Fruit fly (Drosophila melanogaster) whole organism, prepupa: ENCODE measurements around the gene Gyc89Db.
A peak's percentile ranks its signal among the peaks of the same experiment; 100 is the strongest.

Experiments
- Blimp-1 ChIP-seq: fragments of 200-800 bp; sonication (Bioruptor generic); optimal IDR thresholded peaks from 3 replicates; lab custom pipeline; 2017; ENCODE audit warnings: missing biosample characterization, missing genetic modification characterization, mild to moderate bottlenecking, moderate library complexity, missing genetic modification reagents
- CG10669 ChIP-seq: fragments of 200-800 bp; sonication (Bioruptor generic); optimal IDR thresholded peaks from 3 replicates; lab custom pipeline; 2018; ENCODE audit warnings: missing biosample characterization, mild to moderate bottlenecking, missing genetic modification characterization, moderate library complexity
- CG11294 ChIP-seq: fragments of 200-800 bp; sonication (Bioruptor generic); IDR thresholded peaks from 2 replicates; pipeline ENCODE4 v1.3.6; 2022; ENCODE audit warnings: missing biosample characterization, missing genetic modification characterization
- CG11902 ChIP-seq: fragments of 200-800 bp; sonication (Bioruptor generic); optimal IDR thresholded peaks from 3 replicates; lab custom pipeline; 2016; ENCODE audit warnings: missing biosample characterization, missing genetic modification characterization
- CG15336 ChIP-seq: fragments of 200-800 bp; sonication (Bioruptor generic); IDR thresholded peaks from 2 replicates; pipeline ENCODE4 v1.3.6; 2022; ENCODE audit warnings: missing biosample characterization, missing genetic modification characterization
- CG1621 ChIP-seq: fragments of 200-800 bp; sonication (Bioruptor generic); optimal IDR thresholded peaks from 3 replicates; lab custom pipeline; 2018; ENCODE audit warnings: missing biosample characterization, mild to moderate bottlenecking, missing genetic modification characterization
- CG3032 ChIP-seq: fragments of 200-800 bp; optimal IDR thresholded peaks from 2 replicates; lab custom pipeline; 2019; ENCODE audit warnings: missing biosample characterization, mild to moderate bottlenecking, missing genetic modification characterization, moderate library complexity
- CG31627 ChIP-seq: fragments of 200-800 bp; sonication (Bioruptor generic); optimal IDR thresholded peaks from 3 replicates; lab custom pipeline; 2016; ENCODE audit warnings: missing biosample characterization, missing genetic modification characterization
- CG34406 ChIP-seq: fragments of 200-800 bp; sonication (Bioruptor generic); optimal IDR thresholded peaks from 3 replicates; lab custom pipeline; 2016; ENCODE audit warnings: missing biosample characterization, missing genetic modification characterization
- CG3919 ChIP-seq: fragments of 200-800 bp; sonication (Bioruptor generic); optimal IDR thresholded peaks from 3 replicates; lab custom pipeline; 2016; ENCODE audit warnings: missing biosample characterization, missing genetic modification characterization
- CG4318 ChIP-seq: fragments of 200-800 bp; sonication (Bioruptor generic); optimal IDR thresholded peaks from 3 replicates; lab custom pipeline; 2017; ENCODE audit warnings: missing biosample characterization, mild to moderate bottlenecking, missing genetic modification characterization
- CG6163 ChIP-seq: fragments of 200-800 bp; sonication (Bioruptor generic); IDR thresholded peaks from 3 replicates; pipeline ENCODE4 v1.3.6; 2022; ENCODE audit warnings: missing biosample characterization, missing genetic modification characterization
- CG6276 ChIP-seq: fragments of 200-800 bp; sonication (Bioruptor generic); optimal IDR thresholded peaks from 2 replicates; lab custom pipeline; 2017; ENCODE audit warnings: missing biosample characterization, mild to moderate bottlenecking, missing genetic modification characterization
- CG6792 ChIP-seq: fragments of 200-800 bp; sonication (Bioruptor generic); optimal IDR thresholded peaks from 3 replicates; lab custom pipeline; 2016; ENCODE audit warnings: missing biosample characterization, missing genetic modification characterization
- CG6808 ChIP-seq: fragments of 200-800 bp; sonication (Bioruptor generic); optimal IDR thresholded peaks from 3 replicates; lab custom pipeline; 2017; ENCODE audit warnings: missing biosample characterization, missing genetic modification characterization, mild to moderate bottlenecking, moderate library complexity, missing genetic modification reagents
- CG6854 ChIP-seq: fragments of 200-800 bp; sonication (Bioruptor generic); optimal IDR thresholded peaks from 2 replicates; lab custom pipeline; 2017; ENCODE audit warnings: missing biosample characterization, mild to moderate bottlenecking, missing genetic modification characterization
- CG7368 ChIP-seq: fragments of 200-800 bp; sonication (Bioruptor generic); optimal IDR thresholded peaks from 3 replicates; lab custom pipeline; 2016; ENCODE audit warnings: missing biosample characterization, missing genetic modification characterization
- CG8119 ChIP-seq: fragments of 200-800 bp; sonication (Bioruptor generic); IDR thresholded peaks from 3 replicates; pipeline ENCODE4 v1.3.6; 2022; ENCODE audit warnings: missing biosample characterization, missing genetic modification characterization
- Eip75B ChIP-seq: fragments of 200-800 bp; sonication (Bioruptor generic); optimal IDR thresholded peaks from 3 replicates; lab custom pipeline; 2016; ENCODE audit warnings: missing biosample characterization, missing genetic modification characterization
- Ets21C ChIP-seq: fragments of 200-800 bp; sonication (Bioruptor generic); optimal IDR thresholded peaks from 3 replicates; lab custom pipeline; 2016; ENCODE audit warnings: missing biosample characterization, missing genetic modification characterization
- Ets96B ChIP-seq: fragments of 200-800 bp; optimal IDR thresholded peaks from 2 replicates; lab custom pipeline; 2019; ENCODE audit warnings: missing biosample characterization, mild to moderate bottlenecking, missing genetic modification characterization, moderate library complexity
- Gug ChIP-seq: fragments of 200-800 bp; sonication (Bioruptor generic); IDR thresholded peaks from 2 replicates; pipeline ENCODE4 v1.3.6; 2022; ENCODE audit warnings: missing biosample characterization, missing genetic modification characterization
- Hr38 ChIP-seq: sonication (Bioruptor generic); optimal IDR thresholded peaks from 2 replicates; lab custom pipeline; 2016; ENCODE audit warnings: missing biosample characterization, missing genetic modification characterization
- Hr39 ChIP-seq: fragments of 200-800 bp; sonication (Bioruptor generic); optimal IDR thresholded peaks from 2 replicates; lab custom pipeline; 2016; ENCODE audit warnings: missing biosample characterization, missing genetic modification characterization
- Hr4 ChIP-seq: fragments of 200-800 bp; sonication (Bioruptor generic); optimal IDR thresholded peaks from 3 replicates; lab custom pipeline; 2016; ENCODE audit warnings: missing biosample characterization, missing genetic modification characterization
- Met ChIP-seq: fragments of 200-800 bp; sonication (Bioruptor generic); optimal IDR thresholded peaks from 3 replicates; lab custom pipeline; 2016; ENCODE audit warnings: missing biosample characterization, missing genetic modification characterization
- Smox ChIP-seq: fragments of 200-800 bp; sonication (Bioruptor generic); optimal IDR thresholded peaks from 3 replicates; lab custom pipeline; 2016; ENCODE audit warnings: missing biosample characterization, missing genetic modification characterization
- Sox102F ChIP-seq: fragments of 200-800 bp; sonication (Bioruptor generic); optimal IDR thresholded peaks from 2 replicates; lab custom pipeline; 2016; ENCODE audit warnings: missing biosample characterization, mild to moderate bottlenecking, missing genetic modification characterization
- Sox14 ChIP-seq: fragments of 200-800 bp; sonication (Bioruptor generic); optimal IDR thresholded peaks from 3 replicates; lab custom pipeline; 2016; ENCODE audit warnings: missing biosample characterization, missing genetic modification characterization
- Sox15 ChIP-seq: fragments of 200-800 bp; sonication (Bioruptor generic); optimal IDR thresholded peaks from 3 replicates; lab custom pipeline; 2016; ENCODE audit warnings: missing biosample characterization, missing genetic modification characterization
- achi ChIP-seq: fragments of 200-800 bp; sonication (Bioruptor generic); optimal IDR thresholded peaks from 3 replicates; lab custom pipeline; 2016; ENCODE audit warnings: missing biosample characterization, missing genetic modification characterization
- cyc ChIP-seq: fragments of 200-800 bp; sonication (Bioruptor generic); optimal IDR thresholded peaks from 3 replicates; lab custom pipeline; 2016; ENCODE audit warnings: missing biosample characterization, missing genetic modification characterization
- dac ChIP-seq: fragments of 200-800 bp; sonication (Bioruptor generic); optimal IDR thresholded peaks from 2 replicates; lab custom pipeline; 2017; ENCODE audit warnings: missing biosample characterization, mild to moderate bottlenecking, missing genetic modification characterization
- dsx ChIP-seq: fragments of 200-800 bp; optimal IDR thresholded peaks from 3 replicates; lab custom pipeline; 2019; ENCODE audit warnings: missing biosample characterization, mild to moderate bottlenecking, missing genetic modification characterization, moderate library complexity; ENCODE audit not compliant: poor library complexity, severe bottlenecking
- eg ChIP-seq: fragments of 200-800 bp; sonication (Bioruptor generic); IDR thresholded peaks from 3 replicates; pipeline ENCODE4 v1.3.6; 2022; ENCODE audit warnings: missing biosample characterization, missing genetic modification characterization
- fd59A ChIP-seq: fragments of 200-800 bp; sonication (Bioruptor generic); optimal IDR thresholded peaks from 2 replicates; lab custom pipeline; 2017; ENCODE audit warnings: missing biosample characterization, mild to moderate bottlenecking, missing genetic modification characterization, missing genetic modification reagents
- fd85E ChIP-seq: fragments of 200-800 bp; sonication (Bioruptor generic); optimal IDR thresholded peaks from 3 replicates; lab custom pipeline; 2016; ENCODE audit warnings: missing biosample characterization, missing genetic modification characterization
- fkh ChIP-seq: fragments of 200-800 bp; sonication (Bioruptor generic); optimal IDR thresholded peaks from 3 replicates; lab custom pipeline; 2017; ENCODE audit warnings: missing biosample characterization, mild to moderate bottlenecking, missing genetic modification characterization, moderate library complexity
- lz ChIP-seq: fragments of 200-800 bp; sonication (Bioruptor generic); optimal IDR thresholded peaks from 3 replicates; lab custom pipeline; 2016; ENCODE audit warnings: missing biosample characterization, missing genetic modification characterization
- net ChIP-seq: fragments of 200-800 bp; sonication (Bioruptor generic); optimal IDR thresholded peaks from 3 replicates; lab custom pipeline; 2016; ENCODE audit warnings: missing biosample characterization, missing genetic modification characterization
- pdm3 ChIP-seq: fragments of 200-800 bp; sonication (Bioruptor generic); optimal IDR thresholded peaks from 3 replicates; lab custom pipeline; 2016; ENCODE audit warnings: missing biosample characterization, missing genetic modification characterization
- salr ChIP-seq, 2 experiments: fragments of 200-800 bp; sonication (Bioruptor generic); optimal IDR thresholded peaks; 3 replicates each; lab custom pipeline; 2016 to 2018; ENCODE audit warnings: missing biosample characterization in 2 of 2, missing genetic modification characterization in 2 of 2, mild to moderate bottlenecking in 1 of 2
- svp ChIP-seq: fragments of 200-800 bp; sonication (Bioruptor generic); peaks from one replicate; lab custom pipeline; 2016; ENCODE audit warnings: missing biosample characterization, missing genetic modification characterization
- topi ChIP-seq: fragments of 200-800 bp; sonication (Bioruptor generic); optimal IDR thresholded peaks from 3 replicates; lab custom pipeline; 2016; ENCODE audit warnings: missing biosample characterization, missing genetic modification characterization

Gyc89Db gene

dm6 chr3R:16477033-16477432, at the start of gene Gyc89Db:
Gene Gyc89Db, plus strand, starts transcription at chr3R:16477110.
- no peak for TF ChIP-seq CG8119 (GFP tag; lab: Robert Waterston, UW)
- no peak for TF ChIP-seq CG6854 (GFP tag; lab: Kevin White, UChicago)
- TF ChIP-seq Blimp-1 (GFP tag; lab: Kevin White, UChicago): no peak
- TF ChIP-seq dsx (GFP tag; lab: Kevin White, UChicago): no peak
- TF ChIP-seq fkh: no peak
- TF ChIP-seq eg (GFP tag; lab: Robert Waterston, UW): no peak
- no peak for TF ChIP-seq topi (GFP tag; lab: Kevin White, UChicago)
- TF ChIP-seq CG6276: no peak
- no peak for TF ChIP-seq Hr4
- no peak for TF ChIP-seq CG31627 (GFP tag; lab: Kevin White, UChicago)
- no peak for TF ChIP-seq CG6808 (GFP tag; lab: Kevin White, UChicago)
- TF ChIP-seq Smox: no peak
- TF ChIP-seq dac (GFP tag; lab: Kevin White, UChicago): no peak
- TF ChIP-seq Hr39 (GFP tag; lab: Kevin White, UChicago): no peak
- TF ChIP-seq CG11902: no peak
- TF ChIP-seq CG11294 (GFP tag; lab: Robert Waterston, UW): no peak
- TF ChIP-seq CG4318 (GFP tag; lab: Kevin White, UChicago): no peak

- TF ChIP-seq Sox15 (GFP tag; lab: Kevin White, UChicago) (no peak), CG11294 (GFP tag; lab: Robert Waterston, UW) (no peak), CG8119 (GFP tag; lab: Robert Waterston, UW) (no peak), Ets21C (GFP tag; lab: Kevin White, UChicago) (no peak), CG1621 (tag; lab: Kevin White, UChicago) (no peak), CG6854 (GFP tag; lab: Kevin White, UChicago) (no peak), fkh (no peak), fd59A (GFP tag; lab: Kevin White, UChicago) (no peak), CG7368 (GFP tag; lab: Kevin White, UChicago) (no peak), Smox (no peak), eg (GFP tag; lab: Robert Waterston, UW) (no peak), CG3919 (GFP tag; lab: Kevin White, UChicago) (no peak), Ets96B (no peak)
Measured at dm6 chr3R:16427520-16427919, 49.4 kb upstream of the Gyc89Db start.

dm6 chr3R:16430381-16430780, 46.5 kb upstream of the Gyc89Db start, which contains the start of gene CG31279:
Gene CG31279, plus strand, starts transcription at chr3R:16430681.
- no peak for TF ChIP-seq CG6792 (GFP tag; lab: Kevin White, UChicago)
- TF ChIP-seq Eip75B: no peak
- TF ChIP-seq fd59A (GFP tag; lab: Kevin White, UChicago): no peak
- no peak for TF ChIP-seq CG15336
- TF ChIP-seq Blimp-1 (GFP tag; lab: Kevin White, UChicago): no peak
- TF ChIP-seq topi (GFP tag; lab: Kevin White, UChicago): no peak
- no peak for TF ChIP-seq Hr38 (GFP tag; lab: Kevin White, UChicago)
- TF ChIP-seq CG6276: no peak
- no peak for TF ChIP-seq net (GFP tag; lab: Kevin White, UChicago)
- no peak for TF ChIP-seq Sox15 (GFP tag; lab: Kevin White, UChicago)
- no peak for TF ChIP-seq fkh
- no peak for TF ChIP-seq CG7368 (GFP tag; lab: Kevin White, UChicago)
- no peak for TF ChIP-seq fd85E (GFP tag; lab: Kevin White, UChicago)

dm6 chr3R:16431707-16432106, 45.2 kb upstream of the Gyc89Db start:
- TF ChIP-seq Met (GFP tag; lab: Kevin White, UChicago) (peak; percentile 25), CG3032 (tag; lab: Kevin White, UChicago) (peak; percentile 22), CG1621 (tag; lab: Kevin White, UChicago) (no peak), CG6792 (GFP tag; lab: Kevin White, UChicago) (peak; percentile 7), Sox15 (GFP tag; lab: Kevin White, UChicago) (no peak), dac (GFP tag; lab: Kevin White, UChicago) (no peak), cyc (GFP tag; lab: Kevin White, UChicago) (peak; percentile 35), salr (GFP tag; optimal IDR thresholded peaks at IDR 0.05; lab: Kevin White, UChicago) (no peak), Sox14 (GFP tag; lab: Kevin White, UChicago) (peak; percentile 17), lz (peak; percentile 22), svp (GFP tag; lab: Kevin White, UChicago) (peak; percentile 13), CG34406 (GFP tag; lab: Kevin White, UChicago) (no peak), Ets96B (no peak), Smox (no peak), pdm3 (no peak), Sox102F (GFP tag; lab: Kevin White, UChicago) (no peak), CG6808 (GFP tag; lab: Kevin White, UChicago) (no peak), fd59A (GFP tag; lab: Kevin White, UChicago) (no peak), Hr39 (GFP tag; lab: Kevin White, UChicago) (peak; percentile 31), Gug (GFP tag; lab: Robert Waterston, UW) (no peak), achi (no peak), CG6276 (no peak), CG6163 (no peak), CG10669 (no peak), CG15336 (0 out of 2 replicates have a peak, but pooled peaks have one; percentile 12)
